Worm (Caenorhabditis elegans) whole organism, L1 larva: ENCODE measurements around the gene sfrp-1.
A peak's percentile ranks its signal among the peaks of the same experiment; 100 is the strongest.

Experiments used
- C04F5.9 ChIP-seq: sonication (generic microtip); optimal IDR thresholded peaks from 2 replicates; lab custom pipeline; 2016; ENCODE audit warnings: missing genetic modification characterization, missing compliant biosample characterization
- C34B4.2 ChIP-seq: sonication (generic microtip); optimal IDR thresholded peaks from 2 replicates; lab custom pipeline; 2017; ENCODE audit warnings: mild to moderate bottlenecking, missing genetic modification characterization, missing compliant biosample characterization
- F16B12.6 ChIP-seq: fragments of 150-350 bp; optimal IDR thresholded peaks from 2 replicates; lab custom pipeline; 2014; ENCODE audit warnings: missing biosample characterization, missing genetic modification characterization
- Y116A8C.19 ChIP-seq: sonication (generic microtip); optimal IDR thresholded peaks from 2 replicates; lab custom pipeline; 2016; ENCODE audit warnings: missing compliant biosample characterization, missing genetic modification characterization, borderline replicate concordance
- aha-1 ChIP-seq: fragments of 150-350 bp; optimal IDR thresholded peaks from 2 replicates; lab custom pipeline; 2014; ENCODE audit warnings: missing biosample characterization, missing genetic modification characterization
- alr-1 ChIP-seq: fragments of 200-800 bp; sonication (Bioruptor generic); optimal IDR thresholded peaks from 2 replicates; lab custom pipeline; 2018; ENCODE audit warnings: borderline replicate concordance, mild to moderate bottlenecking, missing genetic modification characterization, missing compliant biosample characterization
- aly-2 ChIP-seq: fragments of 150-350 bp; optimal IDR thresholded peaks from 2 replicates; lab custom pipeline; 2014; ENCODE audit warnings: missing biosample characterization, missing genetic modification characterization
- ama-1 ChIP-seq: fragments of 150-350 bp; optimal IDR thresholded peaks from 2 replicates; lab custom pipeline; 2014
- ceh-63 ChIP-seq: fragments of 200-800 bp; sonication (Bioruptor generic); optimal IDR thresholded peaks from 2 replicates; lab custom pipeline; 2018; ENCODE audit warnings: mild to moderate bottlenecking, missing genetic modification characterization, missing compliant biosample characterization
- ceh-82 ChIP-seq, 3 experiments: fragments of 150-350 bp in 1 of 3; sonication (generic microtip) in 2 of 3; optimal IDR thresholded peaks; 2 replicates each; lab custom pipeline; 2014 to 2017; ENCODE audit warnings: missing biosample characterization in 3 of 3, missing genetic modification characterization in 3 of 3
- dpl-1 ChIP-seq, 3 experiments: fragments of 150-350 bp in 2 of 3; sonication (generic microtip) in 1 of 3; optimal IDR thresholded peaks; 2 replicates each; lab custom pipeline; 2014 to 2017; ENCODE audit warnings: missing biosample characterization in 3 of 3, missing genetic modification characterization in 3 of 3, missing genetic modification reagents in 3 of 3
- dsc-1 ChIP-seq: sonication (generic microtip); optimal IDR thresholded peaks from 2 replicates; lab custom pipeline; 2016; ENCODE audit warnings: mild to moderate bottlenecking, missing genetic modification characterization, missing compliant biosample characterization
- efl-1 ChIP-seq, 4 experiments: fragments of 150-350 bp; optimal IDR thresholded peaks in 3 of 4; peaks in 1 of 4; 1 replicate in 1 of 4; 2 replicates in 3 of 4; lab custom pipeline; 2014; ENCODE audit warnings: missing biosample characterization in 2 of 4, missing genetic modification characterization in 2 of 4, missing genetic modification reagents in 2 of 4
- efl-3 ChIP-seq: fragments of 200-800 bp; sonication (Bioruptor generic); optimal IDR thresholded peaks from 2 replicates; lab custom pipeline; 2018; ENCODE audit warnings: mild to moderate bottlenecking, missing genetic modification characterization, missing compliant biosample characterization
- elt-2 ChIP-seq: sonication (generic microtip); optimal IDR thresholded peaks from 2 replicates; lab custom pipeline; 2016; ENCODE audit warnings: missing genetic modification characterization, mild to moderate bottlenecking, inconsistent platforms, missing compliant biosample characterization, missing genetic modification reagents
- ets-5 ChIP-seq: fragments of 200-800 bp; sonication (Bioruptor generic); IDR thresholded peaks from 2 replicates; pipeline ENCODE4 v1.3.6; 2022; ENCODE audit warnings: missing genetic modification characterization, missing compliant biosample characterization
- fkh-10 ChIP-seq: sonication (generic microtip); optimal IDR thresholded peaks from 2 replicates; lab custom pipeline; 2017; ENCODE audit warnings: missing biosample characterization, missing genetic modification reagents, missing genetic modification characterization
- fkh-4 ChIP-seq: sonication (generic microtip); optimal IDR thresholded peaks from 2 replicates; lab custom pipeline; 2016; ENCODE audit warnings: missing compliant biosample characterization, missing genetic modification characterization, borderline replicate concordance
- fkh-8 ChIP-seq: sonication (generic microtip); optimal IDR thresholded peaks from 2 replicates; lab custom pipeline; 2016; ENCODE audit warnings: mild to moderate bottlenecking, missing genetic modification characterization, missing compliant biosample characterization
- fos-1 ChIP-seq: fragments of 150-350 bp; optimal IDR thresholded peaks from 2 replicates; lab custom pipeline; 2014; ENCODE audit warnings: missing biosample characterization, missing genetic modification characterization
- grh-1 ChIP-seq: fragments of 200-800 bp; sonication (Bioruptor generic); IDR thresholded peaks from 2 replicates; pipeline ENCODE4 v1.3.6; 2022; ENCODE audit warnings: missing genetic modification reagents, missing genetic modification characterization, missing compliant biosample characterization
- irx-1 ChIP-seq: sonication (generic microtip); optimal IDR thresholded peaks from 2 replicates; lab custom pipeline; 2016; ENCODE audit warnings: missing genetic modification characterization, missing compliant biosample characterization
- lin-13 ChIP-seq: fragments of 150-350 bp; optimal IDR thresholded peaks from 2 replicates; lab custom pipeline; 2014; ENCODE audit warnings: missing biosample characterization, missing genetic modification reagents, missing genetic modification characterization
- lin-14 ChIP-seq: fragments of 200-800 bp; sonication (Bioruptor generic); optimal IDR thresholded peaks from 2 replicates; lab custom pipeline; 2018; ENCODE audit warnings: mild to moderate bottlenecking, missing genetic modification characterization, moderate library complexity, missing compliant biosample characterization
- lin-15B ChIP-seq: fragments of 150-350 bp; sonication (generic microtip); optimal IDR thresholded peaks from 3 replicates; lab custom pipeline; 2014; ENCODE audit warnings: missing biosample characterization, missing genetic modification characterization
- mef-2 ChIP-seq: fragments of 150-350 bp; optimal IDR thresholded peaks from 2 replicates; lab custom pipeline; 2014; ENCODE audit warnings: missing biosample characterization, missing genetic modification characterization
- mep-1 ChIP-seq: fragments of 150-350 bp; optimal IDR thresholded peaks from 2 replicates; lab custom pipeline; 2014; ENCODE audit warnings: missing biosample characterization, missing genetic modification characterization
- nhr-19 ChIP-seq: fragments of 200-800 bp; sonication (Bioruptor generic); conservative IDR thresholded peaks from 2 replicates; pipeline ENCODE4 v1.3.6; 2022; ENCODE audit warnings: missing genetic modification characterization, missing compliant biosample characterization
- nhr-237 ChIP-seq: fragments of 150-350 bp; optimal IDR thresholded peaks from 2 replicates; lab custom pipeline; 2014; ENCODE audit warnings: missing biosample characterization, missing genetic modification characterization
- nhr-28 ChIP-seq: fragments of 150-350 bp; optimal IDR thresholded peaks from 2 replicates; lab custom pipeline; 2014; ENCODE audit warnings: missing biosample characterization, missing genetic modification characterization
- nhr-47 ChIP-seq: sonication (generic microtip); optimal IDR thresholded peaks from 2 replicates; lab custom pipeline; 2016; ENCODE audit warnings: mild to moderate bottlenecking, missing genetic modification characterization, moderate library complexity, missing compliant biosample characterization
- nhr-71 ChIP-seq: sonication (generic microtip); optimal IDR thresholded peaks from 2 replicates; lab custom pipeline; 2016; ENCODE audit warnings: mild to moderate bottlenecking, missing genetic modification characterization, moderate library complexity, missing compliant biosample characterization
- nhr-76 ChIP-seq: sonication (generic microtip); optimal IDR thresholded peaks from 2 replicates; lab custom pipeline; 2017; ENCODE audit warnings: missing biosample characterization, missing genetic modification characterization
- nhr-85 ChIP-seq: sonication (generic microtip); peaks from one replicate; lab custom pipeline; 2016; ENCODE audit warnings: missing genetic modification characterization, inconsistent platforms, missing compliant biosample characterization
- pax-3 ChIP-seq: fragments of 200-800 bp; sonication (Bioruptor generic); optimal IDR thresholded peaks from 2 replicates; lab custom pipeline; 2018; ENCODE audit warnings: mild to moderate bottlenecking, missing genetic modification characterization, moderate library complexity, missing compliant biosample characterization
- pqm-1 ChIP-seq: sonication (generic microtip); optimal IDR thresholded peaks from 3 replicates; lab custom pipeline; 2017; ENCODE audit warnings: missing biosample characterization, missing genetic modification characterization
- rnt-1 ChIP-seq: sonication (generic microtip); optimal IDR thresholded peaks from 2 replicates; lab custom pipeline; 2016; ENCODE audit warnings: mild to moderate bottlenecking, missing genetic modification characterization, moderate library complexity, missing compliant biosample characterization
- skn-1 ChIP-seq: fragments of 150-350 bp; optimal IDR thresholded peaks from 2 replicates; lab custom pipeline; 2014; ENCODE audit warnings: missing biosample characterization, missing genetic modification characterization
- snu-23 ChIP-seq: sonication (generic microtip); optimal IDR thresholded peaks from 2 replicates; lab custom pipeline; 2016; ENCODE audit warnings: missing genetic modification characterization, missing compliant biosample characterization
- sox-4 ChIP-seq: sonication (generic microtip); optimal IDR thresholded peaks from 2 replicates; lab custom pipeline; 2016; ENCODE audit warnings: missing genetic modification characterization, missing compliant biosample characterization
- sptf-1 ChIP-seq: fragments of 150-350 bp; optimal IDR thresholded peaks from 2 replicates; lab custom pipeline; 2014; ENCODE audit warnings: missing biosample characterization, missing genetic modification characterization
- sup-37 ChIP-seq: fragments of 200-800 bp; sonication (Bioruptor generic); optimal IDR thresholded peaks from 2 replicates; lab custom pipeline; 2018; ENCODE audit warnings: mild to moderate bottlenecking, missing genetic modification characterization, missing compliant biosample characterization
- swsn-7 ChIP-seq: sonication (generic microtip); optimal IDR thresholded peaks from 2 replicates; lab custom pipeline; 2016; ENCODE audit warnings: missing genetic modification characterization, missing compliant biosample characterization
- unc-30 ChIP-seq: sonication (generic microtip); optimal IDR thresholded peaks from 2 replicates; lab custom pipeline; 2017; ENCODE audit warnings: missing biosample characterization, missing genetic modification characterization
- unc-86 ChIP-seq: sonication (generic microtip); optimal IDR thresholded peaks from 2 replicates; lab custom pipeline; 2016; ENCODE audit warnings: missing genetic modification characterization, missing compliant biosample characterization
- ztf-11 ChIP-seq, 2 experiments: sonication (generic microtip); optimal IDR thresholded peaks; 2 replicates each; lab custom pipeline; 2016 to 2017; ENCODE audit warnings: missing genetic modification characterization in 2 of 2, missing biosample characterization in 1 of 2, missing compliant biosample characterization in 1 of 2

The sfrp-1 gene

ce11 chrIV:6373721-6374120, 28.5 kb downstream of the sfrp-1 start:
- TF ChIP-seq ama-1 (no peak), efl-1 (optimal IDR thresholded peaks at IDR 0.05; lab: Kevin White, UChicago) (no peak), efl-1 (GFP tag; optimal IDR thresholded peaks at IDR 0.05 in 1 of 2; lab: Kevin White, UChicago) (peak in 1 of 2 experiments; percentile 8), nhr-85 (tag; lab: Kevin White, UChicago) (no peak), rnt-1 (tag; lab: Kevin White, UChicago) (no peak), elt-2 (no peak), Y116A8C.19 (no peak), nhr-76 (no peak)

- TF ChIP-seq dpl-1 (GFP tag; optimal IDR thresholded peaks at IDR 0.05; lab: Kevin White, UChicago) (no peak), ztf-11 (tag; optimal IDR thresholded peaks at IDR 0.05; lab: Kevin White, UChicago) (no peak), elt-2 (no peak), irx-1 (tag; lab: Kevin White, UChicago) (no peak), alr-1 (tag; lab: Kevin White, UChicago) (no peak), lin-13 (GFP tag; lab: Kevin White, UChicago) (no peak)
Measured at ce11 chrIV:6372993-6373392, 29.2 kb downstream of the sfrp-1 start, which contains the start of gene smg-3. Gene smg-3, minus strand, starts transcription at chrIV:6373093.

ce11 chrIV:6372267-6372666, 30.0 kb downstream of the sfrp-1 start:
- TF ChIP-seq mep-1 (tag; lab: Kevin White, UChicago): no peak
- TF ChIP-seq fkh-10 (GFP tag; lab: Kevin White, UChicago): no peak
- TF ChIP-seq, all 84 proteins: peak for 0

- TF ChIP-seq ceh-63 (no peak), dsc-1 (tag; lab: Kevin White, UChicago) (peak; percentile 36), lin-13 (GFP tag; lab: Kevin White, UChicago) (no peak), fkh-4 (tag; lab: Kevin White, UChicago) (peak; percentile 7), ets-5 (GFP tag; lab: Robert Waterston, UW) (no peak), skn-1 (tag; lab: Kevin White, UChicago) (no peak), unc-30 (tag; lab: Kevin White, UChicago) (no peak), pax-3 (tag; lab: Kevin White, UChicago) (no peak), aha-1 (tag; lab: Kevin White, UChicago) (no peak), C34B4.2 (tag; lab: Kevin White, UChicago) (no peak), C04F5.9 (tag; lab: Kevin White, UChicago) (no peak), nhr-19 (GFP tag; lab: Robert Waterston, UW) (peak; percentile 29; the same call in 1 of the 2 replicates), swsn-7 (tag; lab: Kevin White, UChicago) (peak; percentile 26), elt-2 (peak; percentile 28), F16B12.6 (tag; lab: Kevin White, UChicago) (no peak), fos-1 (tag; lab: Kevin White, UChicago) (no peak), sup-37 (GFP tag; lab: Kevin White, UChicago) (no peak), lin-15B (no peak), nhr-76 (no peak), unc-86 (no peak), fkh-8 (tag; lab: Kevin White, UChicago) (no peak), mep-1 (tag; lab: Kevin White, UChicago) (no peak), nhr-28 (tag; lab: Kevin White, UChicago) (no peak), lin-14 (no peak), sptf-1 (no peak), nhr-47 (tag; lab: Kevin White, UChicago) (peak; percentile 56), grh-1 (no peak), nhr-71 (tag; lab: Kevin White, UChicago) (peak; percentile 58), rnt-1 (tag; lab: Kevin White, UChicago) (peak; percentile 70), efl-3 (GFP tag; lab: Kevin White, UChicago) (no peak), snu-23 (GFP tag; lab: Kevin White, UChicago) (peak; percentile 37), sox-4 (tag; lab: Kevin White, UChicago) (peak; percentile 5), nhr-237 (tag; lab: Kevin White, UChicago) (no peak), mef-2 (tag; lab: Kevin White, UChicago) (no peak), aly-2 (tag; lab: Kevin White, UChicago) (no peak), efl-1 (optimal IDR thresholded peaks at IDR 0.05; lab: Kevin White, UChicago) (peak; percentile 90 to 92), efl-1 (GFP tag; optimal IDR thresholded peaks at IDR 0.05 in 1 of 2; lab: Kevin White, UChicago) (peak; percentile 89 to 99), ceh-82 (tag; optimal IDR thresholded peaks at IDR 0.05; lab: Kevin White, UChicago) (no peak), nhr-85 (tag; lab: Kevin White, UChicago) (peak; percentile 80), pqm-1 (tag; lab: Kevin White, UChicago) (no peak), dpl-1 (GFP tag; optimal IDR thresholded peaks at IDR 0.05; lab: Kevin White, UChicago) (peak; percentile 78 to 87 (median 85))
Measured at ce11 chrIV:6369489-6369888, 32.7 kb downstream of the sfrp-1 start.
